Worm (Caenorhabditis elegans) whole organism, L3 larva: ENCODE measurements around the gene F57C12.6.

ENCODE experiments used
- aly-2 ChIP-seq: fragments of 150-350 bp; optimal IDR thresholded peaks from 2 replicates; lab custom pipeline; 2014; ENCODE audit warnings: missing biosample characterization, missing genetic modification characterization
- ceh-28 ChIP-seq: fragments of 150-350 bp; optimal IDR thresholded peaks from 2 replicates; lab custom pipeline; 2014; ENCODE audit warnings: missing biosample characterization, missing genetic modification reagents, missing genetic modification characterization
- daf-12 ChIP-seq: fragments of 150-350 bp; optimal IDR thresholded peaks from 2 replicates; lab custom pipeline; 2014; ENCODE audit warnings: missing biosample characterization, missing genetic modification reagents, missing genetic modification characterization
- egl-5 ChIP-seq: fragments of 150-350 bp; optimal IDR thresholded peaks from 2 replicates; lab custom pipeline; 2017; ENCODE audit warnings: missing biosample characterization, missing genetic modification reagents, missing genetic modification characterization, inconsistent platforms
- elt-1 ChIP-seq: fragments of 150-350 bp; optimal IDR thresholded peaks from 2 replicates; lab custom pipeline; 2014; ENCODE audit warnings: missing biosample characterization, missing genetic modification characterization
- elt-2 ChIP-seq: sonication (generic microtip); optimal IDR thresholded peaks from 2 replicates; lab custom pipeline; 2016; ENCODE audit warnings: missing genetic modification reagents, mild to moderate bottlenecking, missing genetic modification characterization, missing compliant biosample characterization
- elt-3 ChIP-seq, 3 experiments: fragments of 150-350 bp in 1 of 3; sonication (generic microtip) in 2 of 3; optimal IDR thresholded peaks; 2 replicates in 2 of 3; 4 replicates in 1 of 3; lab custom pipeline; 2014 to 2017; ENCODE audit warnings: missing biosample characterization in 3 of 3, missing genetic modification characterization in 3 of 3
- eor-1 ChIP-seq, 2 experiments: fragments of 150-350 bp; optimal IDR thresholded peaks; 2 replicates each; lab custom pipeline; 2014 to 2018; ENCODE audit warnings: missing biosample characterization in 2 of 2, missing genetic modification characterization in 2 of 2
- fkh-10 ChIP-seq: sonication (generic microtip); optimal IDR thresholded peaks from 2 replicates; lab custom pipeline; 2017; ENCODE audit warnings: missing biosample characterization, missing genetic modification reagents, missing genetic modification characterization
- fkh-2 ChIP-seq: fragments of 150-350 bp; optimal IDR thresholded peaks from 2 replicates; lab custom pipeline; 2014; ENCODE audit warnings: missing biosample characterization, missing genetic modification reagents, missing genetic modification characterization
- hmg-11 ChIP-seq: sonication (generic microtip); optimal IDR thresholded peaks from 2 replicates; lab custom pipeline; 2016; ENCODE audit warnings: missing genetic modification characterization, missing compliant biosample characterization
- lin-39 ChIP-seq: fragments of 150-350 bp; optimal IDR thresholded peaks from 2 replicates; lab custom pipeline; 2018; ENCODE audit warnings: missing biosample characterization, missing genetic modification reagents, missing genetic modification characterization
- lsy-12 ChIP-seq: sonication (generic microtip); optimal IDR thresholded peaks from 2 replicates; lab custom pipeline; 2016; ENCODE audit warnings: mild to moderate bottlenecking, missing genetic modification characterization, missing compliant biosample characterization
- nfya-1 ChIP-seq: sonication (generic microtip); optimal IDR thresholded peaks from 2 replicates; lab custom pipeline; 2017; ENCODE audit warnings: missing genetic modification characterization, mild to moderate bottlenecking, missing compliant biosample characterization, antibody characterized with exemption, moderate library complexity; ENCODE audit not compliant: insufficient read depth
- nhr-12 ChIP-seq: fragments of 150-350 bp; optimal IDR thresholded peaks from 2 replicates; lab custom pipeline; 2014; ENCODE audit warnings: missing biosample characterization, missing genetic modification characterization
- nhr-23 ChIP-seq: fragments of 150-350 bp; optimal IDR thresholded peaks from 2 replicates; lab custom pipeline; 2014; ENCODE audit warnings: missing biosample characterization, missing genetic modification reagents, missing genetic modification characterization
- nhr-237 ChIP-seq: fragments of 150-350 bp; optimal IDR thresholded peaks from 2 replicates; lab custom pipeline; 2014; ENCODE audit warnings: missing biosample characterization, missing genetic modification characterization
- nhr-25 ChIP-seq: sonication (generic microtip); optimal IDR thresholded peaks from 2 replicates; lab custom pipeline; 2017; ENCODE audit warnings: missing biosample characterization, missing genetic modification characterization
- nhr-28 ChIP-seq: fragments of 150-350 bp; optimal IDR thresholded peaks from 2 replicates; lab custom pipeline; 2014; ENCODE audit warnings: missing biosample characterization, missing genetic modification characterization
- nhr-43 ChIP-seq: sonication (generic microtip); optimal IDR thresholded peaks from 2 replicates; lab custom pipeline; 2016; ENCODE audit warnings: mild to moderate bottlenecking, missing genetic modification characterization, missing compliant biosample characterization; ENCODE audit not compliant: poor library complexity, severe bottlenecking
- nhr-67 ChIP-seq: fragments of 150-350 bp; optimal IDR thresholded peaks from 2 replicates; lab custom pipeline; 2014; ENCODE audit warnings: missing biosample characterization, missing genetic modification characterization
- nhr-76 ChIP-seq: fragments of 150-350 bp; sonication (generic microtip); optimal IDR thresholded peaks from 5 replicates; lab custom pipeline; 2014; ENCODE audit warnings: missing biosample characterization, missing genetic modification characterization
- pha-4 ChIP-seq: fragments of 150-350 bp; optimal IDR thresholded peaks from 2 replicates; lab custom pipeline; 2014; ENCODE audit warnings: missing biosample characterization, missing genetic modification reagents, missing genetic modification characterization
- pqm-1 ChIP-seq: fragments of 150-350 bp; optimal IDR thresholded peaks from 2 replicates; lab custom pipeline; 2017; ENCODE audit warnings: missing biosample characterization, missing genetic modification characterization, inconsistent platforms
- skn-1 ChIP-seq: fragments of 150-350 bp; optimal IDR thresholded peaks from 2 replicates; lab custom pipeline; 2014; ENCODE audit warnings: missing biosample characterization, missing genetic modification characterization
- snpc-4 ChIP-seq: fragments of 150-350 bp; optimal IDR thresholded peaks from 2 replicates; lab custom pipeline; 2014; ENCODE audit warnings: missing biosample characterization, missing genetic modification characterization
- tbx-2 ChIP-seq: sonication (generic microtip); optimal IDR thresholded peaks from 2 replicates; lab custom pipeline; 2016; ENCODE audit warnings: mild to moderate bottlenecking, missing genetic modification characterization, missing compliant biosample characterization
- unc-62 ChIP-seq: fragments of 150-350 bp; sonication (generic microtip); optimal IDR thresholded peaks from 4 replicates; lab custom pipeline; 2014; ENCODE audit warnings: missing biosample characterization, missing genetic modification reagents, missing genetic modification characterization
- ztf-11 ChIP-seq: fragments of 150-350 bp; optimal IDR thresholded peaks from 2 replicates; lab custom pipeline; 2014; ENCODE audit warnings: missing biosample characterization, missing genetic modification characterization
- ztf-4 ChIP-seq: fragments of 150-350 bp; optimal IDR thresholded peaks from 2 replicates; lab custom pipeline; 2014; ENCODE audit warnings: missing biosample characterization, missing genetic modification characterization

F57C12.6 gene

DNA sequence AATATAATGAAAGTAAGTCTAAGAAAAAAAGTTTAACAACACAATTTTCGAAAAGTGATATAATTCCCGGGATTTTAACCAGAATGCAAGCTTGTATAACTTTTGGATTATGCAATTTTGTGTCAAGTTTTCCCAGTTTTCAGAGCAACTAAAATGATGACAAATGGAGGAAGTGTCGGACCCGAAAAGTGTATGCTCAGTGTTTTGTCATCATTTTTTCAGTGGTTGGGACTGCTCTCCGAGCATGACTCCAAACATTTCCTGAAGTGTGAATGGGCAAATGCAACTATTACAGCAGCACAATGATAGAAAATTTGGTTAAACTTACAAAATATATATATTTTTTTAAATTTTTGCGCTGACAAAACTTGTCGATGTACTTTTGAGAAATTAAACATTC is 37.3 kb upstream of the F57C12.6 start:
- no peak for TF ChIP-seq ceh-28 (tag; lab: Kevin White, UChicago)
- no peak for TF ChIP-seq nhr-12
- TF ChIP-seq, all 47 proteins: peak for 0

DNA sequence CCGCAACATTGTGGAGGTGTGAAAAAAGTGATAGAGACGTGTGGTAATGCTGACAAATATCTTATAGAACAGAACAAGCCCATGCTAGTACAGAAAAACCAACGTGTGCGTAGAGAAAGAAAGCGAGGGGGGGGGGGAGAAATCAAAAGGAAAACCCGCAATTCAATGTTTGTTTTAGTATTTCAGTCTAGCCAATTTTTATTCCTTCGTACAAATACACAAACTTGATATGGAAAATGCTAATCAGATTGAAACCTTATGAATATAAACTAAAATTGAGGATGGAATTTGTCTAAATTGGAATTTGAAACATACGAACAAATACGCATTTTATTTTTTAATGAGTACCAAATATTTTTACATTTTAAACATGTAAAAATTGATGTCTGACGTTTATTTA is 34.0 kb upstream of the F57C12.6 start, which contains the start of gene mrp-1:
mrp-1 (minus strand) TSS at position 101 of the 400 bp plus-strand sequence.
- TF ChIP-seq nfya-1: no peak
- peak; percentile 18 for TF ChIP-seq elt-2 (tag; lab: Kevin White, UChicago)
- no peak for TF ChIP-seq aly-2 (tag; lab: Kevin White, UChicago)
- no peak for TF ChIP-seq lsy-12 (tag; lab: Kevin White, UChicago)
- TF ChIP-seq tbx-2 (tag; lab: Kevin White, UChicago): no peak
- no peak for TF ChIP-seq ztf-11 (tag; lab: Kevin White, UChicago)
- TF ChIP-seq, all 47 proteins: peak for 1

DNA sequence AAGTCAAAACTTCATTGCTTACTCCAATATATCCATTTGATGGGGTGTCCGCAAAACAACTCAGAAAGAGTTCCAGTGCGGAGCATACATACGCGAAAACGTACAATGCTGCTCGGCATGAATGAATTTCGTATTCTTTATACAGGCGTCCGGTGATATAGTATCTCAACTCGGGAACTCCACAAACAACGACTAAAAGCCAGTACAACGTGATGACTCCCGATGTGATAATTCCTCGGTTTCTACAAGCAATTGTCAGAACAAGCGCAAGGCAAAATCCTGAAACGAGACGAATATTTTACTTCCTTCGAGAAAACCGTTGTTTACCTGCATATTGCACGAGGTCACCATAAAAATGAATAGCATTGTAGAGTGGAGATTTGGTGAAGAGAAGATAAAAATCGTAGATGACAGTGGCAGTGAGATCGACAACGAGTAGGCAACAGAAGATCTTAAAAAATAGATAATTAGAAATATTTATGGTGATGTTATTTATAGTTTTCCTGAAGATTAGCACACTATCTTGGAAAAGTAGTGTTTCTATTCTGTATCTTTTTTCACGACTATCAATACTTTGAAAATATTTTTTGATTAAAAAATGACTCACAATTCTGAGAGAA is 31.9 kb upstream of the F57C12.6 start:
- TF ChIP-seq nhr-23 (tag; lab: Kevin White, UChicago) (no peak), elt-1 (tag; lab: Kevin White, UChicago) (peak; percentile 90)

DNA sequence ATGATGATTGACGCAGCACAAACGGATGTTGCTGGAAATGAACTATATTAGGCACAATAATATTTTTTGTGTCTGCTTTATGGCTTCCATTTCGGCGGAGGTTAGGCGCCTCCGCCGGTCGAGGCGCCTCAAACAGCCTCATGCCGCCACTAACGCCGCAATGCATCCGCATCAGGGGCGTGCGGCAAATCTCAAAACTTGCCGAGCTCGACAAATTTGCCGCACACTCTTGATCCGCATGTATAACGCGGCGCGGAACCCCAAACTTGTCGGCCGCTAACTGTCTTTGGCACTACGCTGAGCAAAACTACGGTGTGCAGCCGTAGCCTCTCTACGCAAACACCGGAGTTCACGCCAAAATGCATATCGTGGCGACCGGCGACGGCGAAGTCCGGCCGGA is 28.0 kb upstream of the F57C12.6 start:
- TF ChIP-seq nhr-67 (tag; lab: Kevin White, UChicago) (no peak), nhr-76 (tag; lab: Kevin White, UChicago) (no peak), nhr-23 (tag; lab: Kevin White, UChicago) (no peak), nhr-28 (tag; lab: Kevin White, UChicago) (no peak), unc-62 (no peak), eor-1 (tag; optimal IDR thresholded peaks at IDR 0.05; lab: Kevin White, UChicago) (no peak), fkh-2 (no peak), pqm-1 (tag; lab: Kevin White, UChicago) (no peak), ztf-4 (no peak), aly-2 (tag; lab: Kevin White, UChicago) (no peak), elt-3 (tag; optimal IDR thresholded peaks at IDR 0.05; lab: Kevin White, UChicago) (no peak), nhr-237 (tag; lab: Kevin White, UChicago) (no peak)

DNA sequence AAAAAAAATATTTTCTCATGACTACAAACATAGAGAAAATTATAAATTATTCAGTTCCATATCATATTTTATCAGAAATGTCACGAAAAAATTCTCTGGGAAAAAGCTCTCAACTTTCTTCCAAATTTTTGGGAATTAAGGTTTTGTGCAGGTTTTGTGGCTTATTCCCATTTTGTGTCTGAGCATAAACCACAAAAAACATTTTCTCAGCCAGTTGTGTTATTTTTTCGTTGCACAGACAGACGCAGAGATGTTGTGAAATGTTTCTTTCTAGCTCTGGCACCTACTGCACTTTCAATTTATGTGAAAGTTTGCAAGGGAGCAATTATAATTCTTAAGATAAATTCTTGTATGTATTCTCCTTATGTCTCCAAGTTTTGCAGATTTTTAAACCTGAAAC is 21.3 kb upstream of the F57C12.6 start:
- TF ChIP-seq tbx-2 (tag; lab: Kevin White, UChicago) (no peak), fkh-2 (no peak), nhr-43 (no peak), lin-39 (tag; lab: Kevin White, UChicago) (no peak), snpc-4 (no peak)

DNA sequence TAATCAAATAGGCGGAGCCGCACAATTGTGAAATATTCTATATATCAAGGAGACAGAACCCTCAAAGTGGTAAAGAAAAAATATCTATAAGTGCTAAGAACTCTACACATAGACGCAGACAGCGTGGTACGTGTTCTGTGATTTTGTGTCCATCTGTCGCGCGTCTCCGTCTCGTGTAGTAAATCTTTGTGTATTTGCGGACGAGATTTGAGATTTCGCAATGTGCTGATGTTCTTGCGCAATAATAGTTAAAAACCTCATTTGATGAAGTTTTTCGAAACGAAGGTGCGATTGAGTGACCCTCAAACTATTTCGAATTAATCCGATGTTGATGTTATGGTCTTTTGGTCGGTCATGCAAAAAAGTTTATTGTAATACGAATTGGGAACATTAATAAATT is 19.5 kb upstream of the F57C12.6 start:
- TF ChIP-seq hmg-11 (tag; lab: Kevin White, UChicago) (peak; percentile 2), pha-4 (peak; percentile 72), nhr-23 (tag; lab: Kevin White, UChicago) (peak; percentile 40), unc-62 (no peak), nhr-76 (tag; lab: Kevin White, UChicago) (no peak), daf-12 (tag; lab: Kevin White, UChicago) (no peak), skn-1 (tag; lab: Kevin White, UChicago) (peak; percentile 12), nhr-25 (tag; lab: Kevin White, UChicago) (peak; percentile 18), nfya-1 (peak; percentile 52), ceh-28 (tag; lab: Kevin White, UChicago) (peak; percentile 38), nhr-67 (tag; lab: Kevin White, UChicago) (no peak), snpc-4 (no peak), lin-39 (tag; lab: Kevin White, UChicago) (peak; percentile 61), fkh-10 (GFP tag; lab: Kevin White, UChicago) (peak; percentile 20), egl-5 (tag; lab: Kevin White, UChicago) (peak; percentile 64)
